Fruit fly (Drosophila melanogaster) whole organism, embryonic: ENCODE measurements around the gene CG6912.

Experiments
- ATbp ChIP-seq: fragments of 200-800 bp; sonication (Bioruptor generic); optimal IDR thresholded peaks from 2 replicates; lab custom pipeline; 2017; ENCODE audit warnings: missing biosample characterization, mild to moderate bottlenecking, missing genetic modification characterization, missing genetic modification reagents
- Ada2b ChIP-seq: fragments of 200-800 bp; sonication (Bioruptor generic); IDR thresholded peaks from 2 replicates; pipeline ENCODE4 v1.3.6; 2022; ENCODE audit warnings: missing biosample characterization, missing genetic modification characterization
- BEAF-32 ChIP-seq: fragments of 200-800 bp; sonication (Bioruptor generic); optimal IDR thresholded peaks from 3 replicates; lab custom pipeline; 2017; ENCODE audit warnings: missing biosample characterization, missing genetic modification characterization, mild to moderate bottlenecking, moderate library complexity, missing genetic modification reagents
- CG10147 ChIP-seq: fragments of 200-800 bp; sonication (Bioruptor generic); optimal IDR thresholded peaks from 2 replicates; lab custom pipeline; 2019; ENCODE audit warnings: missing biosample characterization, mild to moderate bottlenecking, missing genetic modification characterization, moderate library complexity
- CG10366 ChIP-seq: fragments of 200-800 bp; sonication (Bioruptor generic); IDR thresholded peaks from 2 replicates; pipeline ENCODE4 v1.3.6; 2022; ENCODE audit warnings: missing biosample characterization, missing genetic modification characterization
- CG10543 ChIP-seq: fragments of 200-800 bp; sonication (Bioruptor generic); optimal IDR thresholded peaks from 3 replicates; lab custom pipeline; 2017; ENCODE audit warnings: missing biosample characterization, mild to moderate bottlenecking, missing genetic modification characterization, moderate library complexity
- CG10565 ChIP-seq: fragments of 200-800 bp; sonication (Bioruptor generic); optimal IDR thresholded peaks from 3 replicates; lab custom pipeline; 2016; ENCODE audit warnings: missing biosample characterization, mild to moderate bottlenecking, missing genetic modification characterization
- CG11085 ChIP-seq: fragments of 200-800 bp; sonication (Bioruptor generic); IDR thresholded peaks from 2 replicates; pipeline ENCODE4 v1.3.6; 2022; ENCODE audit warnings: missing biosample characterization, missing genetic modification characterization
- CG11093 ChIP-seq: fragments of 200-800 bp; sonication (Bioruptor generic); IDR thresholded peaks from 3 replicates; pipeline ENCODE4 v1.3.6; 2022; ENCODE audit warnings: missing biosample characterization, missing genetic modification characterization
- CG11723 ChIP-seq: fragments of 200-800 bp; sonication (Bioruptor generic); optimal IDR thresholded peaks from 2 replicates; lab custom pipeline; 2017; ENCODE audit warnings: missing biosample characterization, mild to moderate bottlenecking, missing genetic modification characterization
- CG12104 ChIP-seq: fragments of 200-800 bp; sonication (Bioruptor generic); optimal IDR thresholded peaks from 3 replicates; lab custom pipeline; 2016; ENCODE audit warnings: missing biosample characterization, missing genetic modification characterization
- CG13287 ChIP-seq: fragments of 200-800 bp; sonication (Bioruptor generic); IDR thresholded peaks from 2 replicates; pipeline ENCODE4 v1.3.6; 2022; ENCODE audit warnings: missing biosample characterization, missing genetic modification characterization; ENCODE audit not compliant: partially characterized antibody
- CG14667 ChIP-seq: fragments of 200-800 bp; sonication (Bioruptor generic); IDR thresholded peaks from 2 replicates; pipeline ENCODE4 v1.3.6; 2022; ENCODE audit warnings: missing biosample characterization, missing genetic modification characterization
- CG17385 ChIP-seq: fragments of 200-800 bp; sonication (Bioruptor generic); optimal IDR thresholded peaks from 3 replicates; lab custom pipeline; 2018; ENCODE audit warnings: missing biosample characterization, mild to moderate bottlenecking, missing genetic modification characterization
- CG2116 ChIP-seq: fragments of 200-800 bp; sonication (Bioruptor generic); optimal IDR thresholded peaks from 3 replicates; lab custom pipeline; 2018; ENCODE audit warnings: missing biosample characterization, mild to moderate bottlenecking, missing genetic modification characterization
- CG3726 ChIP-seq: fragments of 200-800 bp; sonication (Bioruptor generic); IDR thresholded peaks from 3 replicates; pipeline ENCODE4, ENCODE4 v1.3.6; 2022; ENCODE audit warnings: missing biosample characterization, missing genetic modification characterization
- CG7839 ChIP-seq: fragments of 200-800 bp; sonication (Bioruptor generic); optimal IDR thresholded peaks from 3 replicates; lab custom pipeline; 2018; ENCODE audit warnings: missing biosample characterization, mild to moderate bottlenecking, missing genetic modification characterization, moderate library complexity
- CG8478 ChIP-seq: fragments of >200 bp; optimal IDR thresholded peaks from 2 replicates; lab custom pipeline; 2018
- Dfd ChIP-seq, 2 experiments: fragments of >200 bp; optimal IDR thresholded peaks; 2 replicates each; lab custom pipeline; 2017; ENCODE audit warnings: missing biosample characterization in 2 of 2, missing genetic modification characterization in 2 of 2
- Dip3 ChIP-seq: fragments of 200-800 bp; sonication (Bioruptor generic); optimal IDR thresholded peaks from 3 replicates; lab custom pipeline; 2016; ENCODE audit warnings: missing biosample characterization, missing genetic modification characterization
- Ets65A ChIP-seq: fragments of 200-800 bp; sonication (Bioruptor generic); peaks from one replicate; lab custom pipeline; 2016; ENCODE audit warnings: missing biosample characterization, missing genetic modification characterization
- HLH4C ChIP-seq: fragments of 200-800 bp; sonication (Bioruptor generic); IDR thresholded peaks from 3 replicates; pipeline ENCODE4 v1.3.6; 2022; ENCODE audit warnings: missing biosample characterization, missing genetic modification characterization; ENCODE audit not compliant: partially characterized antibody
- Hmx ChIP-seq: fragments of 200-800 bp; sonication (Bioruptor generic); optimal IDR thresholded peaks from 2 replicates; lab custom pipeline; 2016; ENCODE audit warnings: missing biosample characterization, missing genetic modification characterization
- Hr39 ChIP-seq: fragments of >200 bp; optimal IDR thresholded peaks from 2 replicates; lab custom pipeline; 2017
- Lpt ChIP-seq: fragments of >200 bp; optimal IDR thresholded peaks from 2 replicates; lab custom pipeline; 2018; ENCODE audit warnings: missing biosample characterization, missing genetic modification characterization
- Mes4 ChIP-seq: fragments of 200-800 bp; sonication (Bioruptor generic); optimal IDR thresholded peaks from 2 replicates; lab custom pipeline; 2016; ENCODE audit warnings: missing biosample characterization, missing genetic modification characterization
- Spps ChIP-seq: fragments of 200-800 bp; sonication (Bioruptor generic); optimal IDR thresholded peaks from 2 replicates; lab custom pipeline; 2018; ENCODE audit warnings: missing biosample characterization, mild to moderate bottlenecking, missing genetic modification characterization
- Usf ChIP-seq: fragments of 200-800 bp; sonication (Bioruptor generic); optimal IDR thresholded peaks from 2 replicates; lab custom pipeline; 2017; ENCODE audit warnings: missing genotype, missing biosample characterization, missing genetic modification characterization
- ac ChIP-seq: fragments of 200-800 bp; sonication (Bioruptor generic); optimal IDR thresholded peaks from 3 replicates; lab custom pipeline; 2017; ENCODE audit warnings: missing biosample characterization, mild to moderate bottlenecking, missing genetic modification characterization
- ara ChIP-seq: fragments of 200-800 bp; sonication (Bioruptor generic); IDR thresholded peaks from 2 replicates; pipeline ENCODE4 v1.3.6; 2022; ENCODE audit warnings: missing biosample characterization, missing genetic modification characterization
- ase ChIP-seq: fragments of 200-800 bp; sonication (Bioruptor generic); IDR thresholded peaks from 3 replicates; pipeline ENCODE4 v1.3.6; 2022; ENCODE audit warnings: missing biosample characterization, missing genetic modification characterization
- ash1 ChIP-seq: fragments of 200-800 bp; sonication (Bioruptor generic); optimal IDR thresholded peaks from 2 replicates; lab custom pipeline; 2018; ENCODE audit warnings: missing biosample characterization, mild to moderate bottlenecking, missing genetic modification characterization
- bsh ChIP-seq, 2 experiments: fragments of 200-800 bp; sonication (Bioruptor generic); optimal IDR thresholded peaks; 2 replicates each; lab custom pipeline; 2017 to 2018; ENCODE audit warnings: mild to moderate bottlenecking in 2 of 2, missing biosample characterization in 2 of 2, missing genetic modification characterization in 2 of 2, moderate library complexity in 1 of 2
- cas ChIP-seq: fragments of 200-800 bp; sonication (Bioruptor generic); IDR thresholded peaks from 2 replicates; pipeline ENCODE4 v1.3.6; 2022; ENCODE audit warnings: missing biosample characterization, missing genetic modification characterization
- disco-r ChIP-seq: fragments of 200-800 bp; sonication (Bioruptor generic); optimal IDR thresholded peaks from 2 replicates; lab custom pipeline; 2016; ENCODE audit warnings: missing biosample characterization, missing genetic modification characterization
- ewg ChIP-seq: fragments of 200-800 bp; sonication (Bioruptor generic); optimal IDR thresholded peaks from 3 replicates; lab custom pipeline; 2017; ENCODE audit warnings: mild to moderate bottlenecking, missing biosample characterization, missing genetic modification reagents, missing genetic modification characterization
- exex ChIP-seq: fragments of 200-800 bp; sonication (Bioruptor generic); optimal IDR thresholded peaks from 4 replicates; lab custom pipeline; 2018; ENCODE audit warnings: missing biosample characterization, mild to moderate bottlenecking, missing genetic modification characterization, moderate library complexity
- ftz-f1 ChIP-seq: fragments of 200-800 bp; sonication (Bioruptor generic); optimal IDR thresholded peaks from 2 replicates; lab custom pipeline; 2016; ENCODE audit warnings: missing biosample characterization, missing genetic modification characterization
- gcm2 ChIP-seq: fragments of 200-800 bp; sonication (Bioruptor generic); optimal IDR thresholded peaks from 2 replicates; lab custom pipeline; 2016; ENCODE audit warnings: missing biosample characterization, missing genetic modification characterization
- gt ChIP-seq: fragments of 200-800 bp; sonication (Bioruptor generic); IDR thresholded peaks from 2 replicates; pipeline ENCODE4 v1.3.6; 2022; ENCODE audit warnings: missing biosample characterization, missing genetic modification characterization
- hbn ChIP-seq: fragments of 200-800 bp; sonication (Bioruptor generic); IDR thresholded peaks from 2 replicates; pipeline ENCODE4 v1.3.6; 2022; ENCODE audit warnings: missing biosample characterization, missing genetic modification characterization; ENCODE audit not compliant: partially characterized antibody
- insv ChIP-seq, 2 experiments: fragments of 200-800 bp; sonication (Bioruptor generic); optimal IDR thresholded peaks; 3 replicates each; lab custom pipeline; 2016 to 2018; ENCODE audit warnings: missing biosample characterization in 2 of 2, missing genetic modification characterization in 2 of 2
- oc ChIP-seq: fragments of 200-800 bp; sonication (Bioruptor generic); optimal IDR thresholded peaks from 2 replicates; lab custom pipeline; 2018; ENCODE audit warnings: missing biosample characterization, mild to moderate bottlenecking, missing genetic modification characterization, moderate library complexity
- otp ChIP-seq: fragments of 200-800 bp; sonication (Bioruptor generic); IDR thresholded peaks from 3 replicates; pipeline ENCODE4, ENCODE4 v1.3.6; 2022; ENCODE audit warnings: missing biosample characterization, missing genetic modification characterization
- pfk ChIP-seq: fragments of 200-800 bp; sonication (Bioruptor generic); optimal IDR thresholded peaks from 2 replicates; lab custom pipeline; 2018; ENCODE audit warnings: missing biosample characterization, mild to moderate bottlenecking, missing genetic modification characterization, moderate library complexity
- slp2 ChIP-seq: fragments of 200-800 bp; sonication (Bioruptor generic); optimal IDR thresholded peaks from 2 replicates; lab custom pipeline; 2016; ENCODE audit warnings: missing biosample characterization, missing genetic modification characterization
- ssp ChIP-seq: fragments of 200-800 bp; sonication (Bioruptor generic); IDR thresholded peaks from 2 replicates; pipeline ENCODE4 v1.3.6; 2022; ENCODE audit warnings: missing biosample characterization, missing genetic modification characterization
- tin ChIP-seq: fragments of 200-800 bp; sonication (Bioruptor generic); optimal IDR thresholded peaks from 3 replicates; lab custom pipeline; 2016; ENCODE audit warnings: missing biosample characterization, missing genetic modification characterization
- tll ChIP-seq, 2 experiments: fragments of 200-800 bp in 1 of 2; fragments of >200 bp in 1 of 2; sonication (Bioruptor generic) in 1 of 2; optimal IDR thresholded peaks; 2 replicates each; lab custom pipeline; 2017 to 2019; ENCODE audit warnings: missing biosample characterization in 2 of 2, missing genetic modification characterization in 2 of 2, mild to moderate bottlenecking in 1 of 2, moderate library complexity in 1 of 2
- trh ChIP-seq: fragments of 200-800 bp; sonication (Bioruptor generic); optimal IDR thresholded peaks from 2 replicates; lab custom pipeline; 2016; ENCODE audit warnings: missing biosample characterization, missing genetic modification characterization
- usp ChIP-seq: fragments of >200 bp; optimal IDR thresholded peaks from 2 replicates; lab custom pipeline; 2017; ENCODE audit warnings: missing biosample characterization, missing genetic modification characterization
- zen2 ChIP-seq: fragments of 200-800 bp; sonication (Bioruptor generic); IDR thresholded peaks from 3 replicates; pipeline ENCODE4 v1.3.6; 2022; ENCODE audit warnings: missing biosample characterization, missing genetic modification characterization; ENCODE audit not compliant: partially characterized antibody

CG6912 gene

DNA sequence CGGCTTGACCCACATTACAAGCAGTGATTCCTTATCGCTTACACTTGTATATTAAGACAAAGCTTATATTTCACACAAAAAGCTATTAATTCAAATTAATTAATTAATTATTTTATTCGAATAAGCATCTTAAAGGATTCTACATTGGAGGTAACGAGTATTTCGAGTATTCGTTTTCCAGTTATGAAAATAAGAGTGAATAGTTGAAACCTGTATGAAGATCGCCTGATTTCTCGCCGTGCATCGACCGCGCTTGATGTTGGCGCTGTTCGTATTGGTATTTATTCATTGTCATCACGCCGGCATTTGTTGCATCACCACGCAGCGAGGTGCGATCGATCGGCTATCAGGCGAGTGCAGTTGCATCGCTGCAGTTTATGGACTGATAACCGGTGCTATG, 8.7 kb upstream of the CG6912 start (continued):
- no peak for TF ChIP-seq CG13287
- TF ChIP-seq Spps (tag; lab: Kevin White, UChicago): no peak
- no peak for TF ChIP-seq gt (GFP tag; lab: Robert Waterston, UW)
- TF ChIP-seq Hmx: no peak
- TF ChIP-seq Lpt (GFP tag; lab: Kevin White, UChicago): no peak
- TF ChIP-seq Ets65A (GFP tag; lab: Kevin White, UChicago): no peak
- TF ChIP-seq slp2 (GFP tag; lab: Kevin White, UChicago): no peak
- TF ChIP-seq disco-r (GFP tag; lab: Kevin White, UChicago): no peak
- 0 out of 2 replicates have a peak, but pooled peaks have one; percentile 39 for TF ChIP-seq ssp (GFP tag; lab: Robert Waterston, UW)
- TF ChIP-seq cas (GFP tag; lab: Robert Waterston, UW): 0 out of 2 replicates have a peak, but pooled peaks have one; percentile 11
- no peak for TF ChIP-seq CG10147 (GFP tag; lab: Kevin White, UChicago)
- TF ChIP-seq zen2 (GFP tag; lab: Robert Waterston, UW): no peak
- TF ChIP-seq ash1 (GFP tag; lab: Kevin White, UChicago): no peak
- no peak for TF ChIP-seq CG12104
- peak; percentile 61 for TF ChIP-seq CG10366
- TF ChIP-seq ewg (GFP tag; lab: Kevin White, UChicago): peak; percentile 26
- TF ChIP-seq tin: peak; percentile 26
- TF ChIP-seq ac: no peak
- TF ChIP-seq CG10543 (GFP tag; lab: Kevin White, UChicago): no peak
- TF ChIP-seq BEAF-32 (GFP tag; lab: Kevin White, UChicago): no peak
- TF ChIP-seq ATbp (GFP tag; lab: Kevin White, UChicago): peak; percentile 52
- no peak for TF ChIP-seq CG2116 (GFP tag; lab: Kevin White, UChicago)
- no peak for TF ChIP-seq CG10565 (GFP tag; lab: Kevin White, UChicago)
- peak; percentile 52; the same call in 1 of the 2 replicates for TF ChIP-seq CG14667
- no peak for TF ChIP-seq Dip3 (GFP tag; lab: Kevin White, UChicago)
- peak; percentile 3 for TF ChIP-seq gcm2 (GFP tag; lab: Kevin White, UChicago)
- TF ChIP-seq bsh (GFP tag; optimal IDR thresholded peaks at IDR 0.05; lab: Kevin White, UChicago): peak in 1 of 2 experiments; percentile 69
- TF ChIP-seq CG3726 (GFP tag; lab: Robert Waterston, UW): no peak
- no peak for TF ChIP-seq CG11723 (GFP tag; lab: Kevin White, UChicago)
- no peak for TF ChIP-seq Mes4 (GFP tag; lab: Kevin White, UChicago)
- TF ChIP-seq tll (GFP tag; optimal IDR thresholded peaks at IDR 0.05; lab: Kevin White, UChicago): no peak
- TF ChIP-seq CG11093 (GFP tag; lab: Robert Waterston, UW): no peak
- no peak for TF ChIP-seq usp
- no peak for TF ChIP-seq exex
- peak; percentile 59 for TF ChIP-seq Ada2b (GFP tag; lab: Robert Waterston, UW)
- peak; percentile 26 for TF ChIP-seq oc
- no peak for TF ChIP-seq CG8478 (lab: Kevin White, UChicago)
- TF ChIP-seq HLH4C (GFP tag; lab: Robert Waterston, UW): no peak
- peak; percentile 78 for TF ChIP-seq CG7839
- TF ChIP-seq CG11085 (GFP tag; lab: Robert Waterston, UW): no peak
- TF ChIP-seq Usf (GFP tag; lab: Kevin White, UChicago): no peak
- TF ChIP-seq Dfd (GFP tag; optimal IDR thresholded peaks at IDR 0.05; lab: Kevin White, UChicago): no peak
- TF ChIP-seq Hr39 (lab: Kevin White, UChicago): no peak
- no peak for TF ChIP-seq pfk (GFP tag; lab: Kevin White, UChicago)
- TF ChIP-seq insv (GFP tag; optimal IDR thresholded peaks at IDR 0.05; lab: Kevin White, UChicago): no peak
- TF ChIP-seq hbn (GFP tag; lab: Robert Waterston, UW): no peak
- TF ChIP-seq ara (GFP tag; lab: Robert Waterston, UW): peak; percentile 37; the same call in 1 of the 2 replicates
- TF ChIP-seq CG17385 (GFP tag; lab: Kevin White, UChicago): peak; percentile 47
- no peak for TF ChIP-seq otp
- no peak for TF ChIP-seq trh
- TF ChIP-seq ftz-f1 (GFP tag; lab: Kevin White, UChicago): peak; percentile 20
- peak; percentile 59; the same call in 2 of the 3 replicates for TF ChIP-seq ase (GFP tag; lab: Robert Waterston, UW)
